Worm (Caenorhabditis elegans) whole organism, late embryonic: ENCODE measurements around the gene aakb-1.

ENCODE experiments used
- C38D4.7 ChIP-seq: fragments of 200-800 bp; sonication (Bioruptor generic); optimal IDR thresholded peaks from 2 replicates; lab custom pipeline; 2018; ENCODE audit warnings: mild to moderate bottlenecking, missing genetic modification characterization, moderate library complexity, missing compliant biosample characterization
- K09A11.1 ChIP-seq: sonication (generic microtip); optimal IDR thresholded peaks from 2 replicates; lab custom pipeline; 2017; ENCODE audit warnings: antibody characterized with exemption, mild to moderate bottlenecking, missing genetic modification characterization, missing compliant biosample characterization; ENCODE audit not compliant: insufficient read depth
- dmd-4 ChIP-seq: sonication (generic microtip); optimal IDR thresholded peaks from 2 replicates; lab custom pipeline; 2016; ENCODE audit warnings: borderline replicate concordance, missing genetic modification characterization, missing compliant biosample characterization
- elt-2 ChIP-seq: sonication (generic microtip); optimal IDR thresholded peaks from 2 replicates; lab custom pipeline; 2016; ENCODE audit warnings: missing genetic modification reagents, missing genetic modification characterization, missing compliant biosample characterization
- elt-4 ChIP-seq: sonication (generic microtip); optimal IDR thresholded peaks from 2 replicates; lab custom pipeline; 2016; ENCODE audit warnings: missing genetic modification characterization, missing compliant biosample characterization
- pat-9 ChIP-seq: fragments of 200-800 bp; sonication (Bioruptor generic); optimal IDR thresholded peaks from 2 replicates; lab custom pipeline; 2018; ENCODE audit warnings: mild to moderate bottlenecking, missing genetic modification characterization, moderate library complexity, missing compliant biosample characterization
- pha-4 ChIP-seq: fragments of 150-350 bp; optimal IDR thresholded peaks from 2 replicates; lab custom pipeline; 2018; ENCODE audit warnings: missing biosample characterization, missing genetic modification reagents, missing genetic modification characterization
- zip-5 ChIP-seq: sonication (generic microtip); optimal IDR thresholded peaks from 2 replicates; lab custom pipeline; 2016; ENCODE audit warnings: missing genetic modification characterization, missing compliant biosample characterization
- ztf-16 ChIP-seq: sonication (generic microtip); optimal IDR thresholded peaks from 2 replicates; lab custom pipeline; 2017; ENCODE audit warnings: missing genetic modification characterization, missing compliant biosample characterization

DNA sequence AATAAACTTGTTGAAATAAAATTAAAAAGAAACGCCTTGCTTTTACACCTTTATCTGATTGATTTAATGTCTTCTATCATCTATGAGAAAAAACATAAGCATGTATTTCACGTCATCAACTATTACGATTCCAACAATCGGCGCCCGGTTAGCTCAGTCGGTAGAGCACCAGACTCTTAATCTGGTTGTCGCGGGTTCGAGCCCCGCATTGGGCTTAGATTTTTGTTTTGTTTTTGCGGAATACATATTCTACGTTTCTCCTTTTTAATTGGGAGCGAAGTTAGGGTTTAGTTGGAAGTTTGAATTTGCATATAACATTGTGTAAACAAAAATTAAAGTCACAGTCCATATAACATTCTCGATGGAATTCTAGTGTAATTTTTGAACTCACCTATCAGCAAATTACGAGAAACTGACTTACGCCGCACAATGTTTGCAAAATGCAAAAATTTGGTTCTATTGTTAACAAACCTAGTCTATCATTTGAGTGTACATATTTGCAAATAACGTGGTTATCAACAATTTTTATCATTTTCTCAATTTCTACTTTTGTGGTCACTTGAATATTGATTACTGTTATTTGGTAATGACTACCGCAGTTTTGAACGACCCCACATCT is 38.4 kb upstream of the aakb-1 start, which contains the start of gene shc-3:
- TF ChIP-seq elt-2: no peak
- TF ChIP-seq ztf-16: no peak
- TF ChIP-seq elt-4 (tag; lab: Kevin White, UChicago): no peak
- TF ChIP-seq C38D4.7 (GFP tag; lab: Kevin White, UChicago): no peak
- no peak for TF ChIP-seq pat-9 (tag; lab: Kevin White, UChicago)
- no peak for TF ChIP-seq zip-5 (tag; lab: Kevin White, UChicago)
- TF ChIP-seq pha-4 (tag; lab: Kevin White, UChicago): no peak
- TF ChIP-seq dmd-4 (tag; lab: Kevin White, UChicago): no peak
- TF ChIP-seq K09A11.1: no peak
